Worm (Caenorhabditis elegans) whole organism, L2 larva: ENCODE data around the gene F28E10.1.
A peak's percentile ranks its signal among the peaks of the same experiment; 100 is the strongest.

Experiments
- C34F6.9 ChIP-seq: fragments of 150-350 bp; optimal IDR thresholded peaks from 2 replicates; lab custom pipeline; 2014; ENCODE audit warnings: missing biosample characterization, missing genetic modification characterization
- F13H6.1 ChIP-seq: sonication (generic microtip); optimal IDR thresholded peaks from 2 replicates; lab custom pipeline; 2016; ENCODE audit warnings: missing genetic modification characterization, missing compliant biosample characterization
- R02D3.7 ChIP-seq: fragments of 150-350 bp; optimal IDR thresholded peaks from 2 replicates; lab custom pipeline; 2014; ENCODE audit warnings: missing biosample characterization, missing genetic modification characterization
- alr-1 ChIP-seq: fragments of 150-350 bp; optimal IDR thresholded peaks from 2 replicates; lab custom pipeline; 2014; ENCODE audit warnings: missing biosample characterization, missing genetic modification characterization
- aly-2 ChIP-seq: fragments of 150-350 bp; optimal IDR thresholded peaks from 2 replicates; lab custom pipeline; 2014; ENCODE audit warnings: missing biosample characterization, missing genetic modification characterization
- blmp-1 ChIP-seq: sonication (generic microtip); optimal IDR thresholded peaks from 2 replicates; lab custom pipeline; 2017; ENCODE audit warnings: missing genetic modification characterization, mild to moderate bottlenecking, missing compliant biosample characterization, antibody characterized with exemption, moderate library complexity; ENCODE audit not compliant: insufficient read depth
- ceh-16 ChIP-seq: fragments of 150-350 bp; optimal IDR thresholded peaks from 2 replicates; lab custom pipeline; 2014; ENCODE audit warnings: missing biosample characterization, missing genetic modification characterization
- crh-2 ChIP-seq: sonication (generic microtip); optimal IDR thresholded peaks from 2 replicates; lab custom pipeline; 2017; ENCODE audit warnings: missing biosample characterization, missing genetic modification characterization
- dmd-4 ChIP-seq: sonication (generic microtip); optimal IDR thresholded peaks from 2 replicates; lab custom pipeline; 2017; ENCODE audit warnings: missing biosample characterization, missing genetic modification characterization
- egl-27 ChIP-seq: sonication (generic microtip); optimal IDR thresholded peaks from 3 replicates; lab custom pipeline; 2017; ENCODE audit warnings: missing biosample characterization, missing genetic modification reagents, missing genetic modification characterization
- fos-1 ChIP-seq: fragments of 150-350 bp; optimal IDR thresholded peaks from 2 replicates; lab custom pipeline; 2014; ENCODE audit warnings: missing biosample characterization, missing genetic modification characterization
- lin-13 ChIP-seq: fragments of 150-350 bp; optimal IDR thresholded peaks from 2 replicates; lab custom pipeline; 2014; ENCODE audit warnings: missing biosample characterization, missing genetic modification reagents, missing genetic modification characterization
- lin-39 ChIP-seq: fragments of 150-350 bp; optimal IDR thresholded peaks from 2 replicates; lab custom pipeline; 2014; ENCODE audit warnings: missing biosample characterization, missing genetic modification reagents, missing genetic modification characterization
- lsy-2 ChIP-seq, 2 experiments: fragments of 150-350 bp in 1 of 2; sonication (generic microtip) in 1 of 2; optimal IDR thresholded peaks; 2 replicates each; lab custom pipeline; 2014 to 2017; ENCODE audit warnings: missing biosample characterization in 2 of 2, missing genetic modification characterization in 2 of 2
- mbf-1 ChIP-seq: sonication (generic microtip); optimal IDR thresholded peaks from 2 replicates; lab custom pipeline; 2017; ENCODE audit warnings: missing biosample characterization, missing genetic modification characterization
- mdl-1 ChIP-seq, 2 experiments: fragments of 150-350 bp in 1 of 2; sonication (generic microtip) in 1 of 2; optimal IDR thresholded peaks; 2 replicates each; lab custom pipeline; 2017; ENCODE audit warnings: missing biosample characterization in 2 of 2, missing genetic modification characterization in 2 of 2
- nhr-11 ChIP-seq: fragments of 150-350 bp; optimal IDR thresholded peaks from 2 replicates; lab custom pipeline; 2014; ENCODE audit warnings: missing biosample characterization, missing genetic modification characterization
- nhr-129 ChIP-seq: fragments of 150-350 bp; optimal IDR thresholded peaks from 2 replicates; lab custom pipeline; 2014; ENCODE audit warnings: missing biosample characterization, missing genetic modification characterization
- nhr-23 ChIP-seq: fragments of 150-350 bp; optimal IDR thresholded peaks from 2 replicates; lab custom pipeline; 2014; ENCODE audit warnings: missing biosample characterization, missing genetic modification reagents, missing genetic modification characterization
- nhr-237 ChIP-seq: fragments of 150-350 bp; optimal IDR thresholded peaks from 2 replicates; lab custom pipeline; 2014; ENCODE audit warnings: missing biosample characterization, missing genetic modification characterization
- nhr-25 ChIP-seq: fragments of 150-350 bp; sonication (generic microtip); optimal IDR thresholded peaks from 3 replicates; lab custom pipeline; 2014; ENCODE audit warnings: missing biosample characterization, missing genetic modification characterization
- nhr-6 ChIP-seq: fragments of 150-350 bp; optimal IDR thresholded peaks from 2 replicates; lab custom pipeline; 2014; ENCODE audit warnings: missing biosample characterization, missing genetic modification characterization
- nhr-77 ChIP-seq: fragments of 150-350 bp; optimal IDR thresholded peaks from 2 replicates; lab custom pipeline; 2014; ENCODE audit warnings: missing biosample characterization, missing genetic modification characterization
- sem-4 ChIP-seq: fragments of 150-350 bp; optimal IDR thresholded peaks from 2 replicates; lab custom pipeline; 2014; ENCODE audit warnings: missing biosample characterization, missing genetic modification reagents, missing genetic modification characterization
- sma-3 ChIP-seq: sonication (generic microtip); optimal IDR thresholded peaks from 2 replicates; lab custom pipeline; 2016; ENCODE audit warnings: missing genetic modification reagents, missing genetic modification characterization, missing compliant biosample characterization
- sma-9 ChIP-seq, 2 experiments: fragments of 150-350 bp in 1 of 2; sonication (generic microtip) in 1 of 2; optimal IDR thresholded peaks; 2 replicates each; lab custom pipeline; 2014 to 2016; ENCODE audit warnings: missing genetic modification characterization in 2 of 2, mild to moderate bottlenecking in 1 of 2, missing biosample characterization in 1 of 2, missing compliant biosample characterization in 1 of 2, missing genetic modification reagents in 1 of 2, moderate library complexity in 1 of 2
- unc-39 ChIP-seq: fragments of 150-350 bp; optimal IDR thresholded peaks from 2 replicates; lab custom pipeline; 2014; ENCODE audit warnings: missing biosample characterization, missing genetic modification characterization
- unc-55 ChIP-seq: fragments of 150-350 bp; sonication (generic microtip); optimal IDR thresholded peaks from 3 replicates; lab custom pipeline; 2014; ENCODE audit warnings: missing biosample characterization, missing genetic modification reagents, missing genetic modification characterization
- ztf-11 ChIP-seq: sonication (generic microtip); optimal IDR thresholded peaks from 2 replicates; lab custom pipeline; 2017; ENCODE audit warnings: missing biosample characterization, missing genetic modification characterization
- ztf-4 ChIP-seq: fragments of 150-350 bp; optimal IDR thresholded peaks from 2 replicates; lab custom pipeline; 2014; ENCODE audit warnings: missing biosample characterization, missing genetic modification characterization

Gene F28E10.1

ce11 chrIV:4544215-4544614 is 24.4 kb upstream of the F28E10.1 start:
- TF ChIP-seq R02D3.7 (tag; lab: Kevin White, UChicago), result no peak
- no peak for TF ChIP-seq mbf-1
- TF ChIP-seq alr-1 (tag; lab: Kevin White, UChicago), result no peak
- no peak for TF ChIP-seq nhr-77 (tag; lab: Kevin White, UChicago)
- no peak for TF ChIP-seq nhr-25 (tag; lab: Kevin White, UChicago)
- TF ChIP-seq aly-2 (tag; lab: Kevin White, UChicago), result no peak
- TF ChIP-seq nhr-23 (tag; lab: Kevin White, UChicago), result no peak
- TF ChIP-seq sma-9 (GFP tag; optimal IDR thresholded peaks at IDR 0.05; lab: Kevin White, UChicago), result no peak
- TF ChIP-seq sma-9 (tag; optimal IDR thresholded peaks at IDR 0.05; lab: Kevin White, UChicago), result no peak
- no peak for TF ChIP-seq ceh-16 (tag; lab: Kevin White, UChicago)
- TF ChIP-seq lin-39 (tag; lab: Kevin White, UChicago), result no peak
- no peak for TF ChIP-seq nhr-129 (tag; lab: Kevin White, UChicago)
- no peak for TF ChIP-seq unc-55 (GFP tag; lab: Kevin White, UChicago)
- TF ChIP-seq fos-1 (tag; lab: Kevin White, UChicago), result peak; percentile 45
- peak; percentile 56 for TF ChIP-seq crh-2 (tag; lab: Kevin White, UChicago)
- no peak for TF ChIP-seq unc-39
- no peak for TF ChIP-seq nhr-237 (tag; lab: Kevin White, UChicago)
- TF ChIP-seq lsy-2 (tag; optimal IDR thresholded peaks at IDR 0.05; lab: Kevin White, UChicago), result no peak

DNA sequence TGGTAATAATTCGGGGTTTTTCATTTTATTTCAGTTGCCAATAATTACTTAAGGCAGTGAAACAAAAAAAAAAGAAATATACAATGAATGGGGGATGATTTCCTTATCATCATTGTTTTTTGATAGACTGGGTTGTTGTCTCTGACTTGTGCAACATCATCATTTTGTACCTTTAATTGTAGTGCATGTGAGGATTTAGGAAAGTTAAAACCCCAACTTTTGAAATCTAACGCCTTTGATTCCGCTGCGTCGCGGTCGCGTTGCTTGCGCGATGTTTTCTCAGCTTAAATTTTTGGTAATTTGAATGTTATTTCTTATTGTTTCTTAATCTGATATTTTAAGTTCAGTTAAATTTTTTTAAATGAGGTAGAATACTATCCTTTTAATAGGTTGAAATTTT is 22.8 kb upstream of the F28E10.1 start, which contains the start of gene ZK185.5:
Gene ZK185.5 (minus strand): TSS at position 101 of the 400 bp plus-strand sequence.
- TF ChIP-seq aly-2 (tag; lab: Kevin White, UChicago), result no peak
- TF ChIP-seq sem-4, result no peak

DNA sequence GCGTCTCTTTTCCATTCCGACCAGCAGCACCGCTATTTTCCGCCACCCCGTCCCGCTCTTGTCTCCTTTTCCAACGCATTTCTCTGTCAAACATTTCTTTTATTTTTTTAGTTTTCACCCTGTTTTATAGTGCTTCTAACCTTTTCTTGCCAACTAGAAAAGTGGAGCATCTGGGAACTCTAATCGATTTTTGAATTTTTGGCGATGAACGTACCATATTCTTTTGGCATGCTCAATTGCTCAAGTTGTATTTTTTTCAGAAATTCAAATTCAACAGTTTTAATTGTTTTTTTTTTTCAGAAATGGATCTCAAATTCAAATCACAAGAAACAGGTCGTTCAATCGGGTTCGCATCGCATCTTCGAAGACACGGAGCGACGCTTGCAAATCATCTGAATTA is 20.4 kb upstream of the F28E10.1 start, which contains the start of gene ZK185.1:
Gene ZK185.1 (plus strand): TSS at position 301 of the 400 bp plus-strand sequence.
- no peak for TF ChIP-seq nhr-6
- TF ChIP-seq nhr-25 (tag; lab: Kevin White, UChicago), result no peak
- TF ChIP-seq mbf-1, result no peak
- no peak for TF ChIP-seq blmp-1 (tag; lab: Kevin White, UChicago)
- TF ChIP-seq, all 48 proteins: peak for 0

DNA sequence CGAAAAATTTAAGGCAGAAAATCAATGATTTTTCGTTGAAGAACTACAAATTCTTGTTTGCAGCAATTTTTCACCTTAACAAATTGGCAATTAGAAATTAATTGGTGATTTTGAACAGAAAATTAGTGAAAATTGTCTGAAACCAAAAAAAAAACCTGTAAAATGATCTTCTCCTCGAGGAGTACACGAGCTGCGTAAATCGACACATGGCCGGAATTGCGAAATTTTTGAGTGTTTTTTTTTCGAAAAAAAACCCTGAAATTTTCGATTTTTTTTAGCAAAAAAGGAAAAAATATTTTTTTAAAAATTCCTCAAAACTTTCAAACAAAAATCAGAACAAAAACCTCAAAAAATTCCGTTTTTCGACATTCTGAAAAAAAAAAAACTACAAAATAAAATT is 17.1 kb upstream of the F28E10.1 start:
- no peak for TF ChIP-seq nhr-11
- no peak for TF ChIP-seq F13H6.1 (tag; lab: Kevin White, UChicago)
- TF ChIP-seq nhr-237 (tag; lab: Kevin White, UChicago), result no peak
- no peak for TF ChIP-seq R02D3.7 (tag; lab: Kevin White, UChicago)
- no peak for TF ChIP-seq mdl-1 (tag; optimal IDR thresholded peaks at IDR 0.05; lab: Kevin White, UChicago)
- TF ChIP-seq mbf-1, result no peak
- no peak for TF ChIP-seq sma-9 (GFP tag; optimal IDR thresholded peaks at IDR 0.05; lab: Kevin White, UChicago)
- no peak for TF ChIP-seq sma-9 (tag; optimal IDR thresholded peaks at IDR 0.05; lab: Kevin White, UChicago)
- TF ChIP-seq unc-55 (GFP tag; lab: Kevin White, UChicago), result no peak
- no peak for TF ChIP-seq lin-39 (tag; lab: Kevin White, UChicago)
- TF ChIP-seq dmd-4 (tag; lab: Kevin White, UChicago), result no peak
- TF ChIP-seq nhr-129 (tag; lab: Kevin White, UChicago), result no peak
- no peak for TF ChIP-seq ztf-4 (tag; lab: Kevin White, UChicago)
- TF ChIP-seq alr-1 (tag; lab: Kevin White, UChicago), result no peak
- TF ChIP-seq egl-27, result no peak
- no peak for TF ChIP-seq blmp-1 (tag; lab: Kevin White, UChicago)
- no peak for TF ChIP-seq C34F6.9 (tag; lab: Kevin White, UChicago)
- no peak for TF ChIP-seq lin-13 (GFP tag; lab: Kevin White, UChicago)
- no peak for TF ChIP-seq crh-2 (tag; lab: Kevin White, UChicago)

- TF ChIP-seq lsy-2 (tag; optimal IDR thresholded peaks at IDR 0.05; lab: Kevin White, UChicago) (no peak), sma-3 (GFP tag; lab: Kevin White, UChicago) (no peak), crh-2 (tag; lab: Kevin White, UChicago) (no peak), R02D3.7 (tag; lab: Kevin White, UChicago) (no peak), nhr-25 (tag; lab: Kevin White, UChicago) (no peak), nhr-11 (no peak), nhr-129 (tag; lab: Kevin White, UChicago) (no peak)
Observed at ce11 chrIV:4557130-4557529, 11.5 kb upstream of the F28E10.1 start.

ce11 chrIV:4557731-4558130 is 10.9 kb upstream of the F28E10.1 start:
- TF ChIP-seq crh-2 (tag; lab: Kevin White, UChicago) (peak; percentile 51), ztf-11 (no peak), fos-1 (tag; lab: Kevin White, UChicago) (peak; percentile 9), dmd-4 (tag; lab: Kevin White, UChicago) (no peak), nhr-6 (no peak), F13H6.1 (tag; lab: Kevin White, UChicago) (peak; percentile 39), C34F6.9 (tag; lab: Kevin White, UChicago) (no peak)
